Fruit fly (Drosophila melanogaster): ENCODE results near the gene CG5445.

Gene CG5445

dm6 chrX:17302202-17303061 is 20.1 kb downstream of the CG5445 start:
- TF ChIP-seq CG8478 (optimal IDR thresholded peaks at IDR 0.05): no peak
- no peak for TF ChIP-seq CTCF (optimal IDR thresholded peaks at IDR 0.05)

- no peak for TF ChIP-seq CG8478 (optimal IDR thresholded peaks at IDR 0.05)
- peak in 1 of 2 experiments; percentile 48 for TF ChIP-seq CTCF (optimal IDR thresholded peaks at IDR 0.05)
Observed at dm6 chrX:17305544-17305943, 23.2 kb downstream of the CG5445 start.

dm6 chrX:17308211-17308610 is 25.9 kb downstream of the CG5445 start:
- no peak for TF ChIP-seq CG8478 (optimal IDR thresholded peaks at IDR 0.05)
- TF ChIP-seq CTCF (optimal IDR thresholded peaks at IDR 0.05): no peak

- no peak for TF ChIP-seq CG8478 (optimal IDR thresholded peaks at IDR 0.05)
- TF ChIP-seq CTCF (optimal IDR thresholded peaks at IDR 0.05): no peak
Observed at dm6 chrX:17313346-17313745, 31.1 kb downstream of the CG5445 start.

- peak in 1 of 2 experiments; percentile 48 for TF ChIP-seq CTCF (optimal IDR thresholded peaks at IDR 0.05)
- TF ChIP-seq CG8478 (optimal IDR thresholded peaks at IDR 0.05): no peak
Observed at dm6 chrX:17314213-17314612, 31.9 kb downstream of the CG5445 start, which contains the start of gene B-H2. TSS of gene B-H2 (plus strand) at chrX:17314581.

- TF ChIP-seq CTCF (optimal IDR thresholded peaks at IDR 0.05) (no peak), CG8478 (optimal IDR thresholded peaks at IDR 0.05) (no peak)
Observed at dm6 chrX:17315566-17315965, 33.3 kb downstream of the CG5445 start.

- no peak for TF ChIP-seq CTCF (optimal IDR thresholded peaks at IDR 0.05)
- no peak for TF ChIP-seq CG8478 (optimal IDR thresholded peaks at IDR 0.05)
Observed at dm6 chrX:17316723-17317262, 34.5 kb downstream of the CG5445 start.

- TF ChIP-seq CG8478 (optimal IDR thresholded peaks at IDR 0.05): no peak
- no peak for TF ChIP-seq CTCF (optimal IDR thresholded peaks at IDR 0.05)
Observed at dm6 chrX:17322852-17323251, 40.6 kb downstream of the CG5445 start.

- TF ChIP-seq CTCF (optimal IDR thresholded peaks at IDR 0.05) (no peak), CG8478 (optimal IDR thresholded peaks at IDR 0.05) (no peak)
Observed at dm6 chrX:17329933-17330674, 47.8 kb downstream of the CG5445 start.

dm6 chrX:17330678-17331261 is 48.5 kb downstream of the CG5445 start:
- TF ChIP-seq CG8478 (optimal IDR thresholded peaks at IDR 0.05): no peak
- no peak for TF ChIP-seq CTCF (optimal IDR thresholded peaks at IDR 0.05)

- TF ChIP-seq CG8478 (optimal IDR thresholded peaks at IDR 0.05) (no peak), CTCF (optimal IDR thresholded peaks at IDR 0.05) (no peak)
Observed at dm6 chrX:17332390-17332789, 50.1 kb downstream of the CG5445 start.

- TF ChIP-seq CTCF (optimal IDR thresholded peaks at IDR 0.05) (no peak), CG8478 (optimal IDR thresholded peaks at IDR 0.05) (no peak)
Observed at dm6 chrX:17334101-17334500, 51.8 kb downstream of the CG5445 start.

dm6 chrX:17336335-17336734 is 54.0 kb downstream of the CG5445 start:
- TF ChIP-seq CTCF (optimal IDR thresholded peaks at IDR 0.05): no peak
- TF ChIP-seq CG8478 (optimal IDR thresholded peaks at IDR 0.05): no peak

dm6 chrX:17339693-17340092 is 57.4 kb downstream of the CG5445 start:
- TF ChIP-seq CTCF (optimal IDR thresholded peaks at IDR 0.05) (no peak), CG8478 (optimal IDR thresholded peaks at IDR 0.05) (no peak)

- no peak for TF ChIP-seq CTCF (optimal IDR thresholded peaks at IDR 0.05)
- TF ChIP-seq CG8478 (optimal IDR thresholded peaks at IDR 0.05): no peak
Observed at dm6 chrX:17345806-17346424, 63.6 kb downstream of the CG5445 start.

Measured in S2 (cell line).